Worm (Caenorhabditis elegans) whole organism, late embryonic: Measurements from ENCODE around the gene col-43.

Experiments used
- ama-1 ChIP-seq: fragments of 150-350 bp; optimal IDR thresholded peaks from 2 replicates; lab custom pipeline; 2014
- ceh-48 ChIP-seq: sonication (generic microtip); optimal IDR thresholded peaks from 2 replicates; lab custom pipeline; 2016; ENCODE audit warnings: missing genetic modification characterization, inconsistent platforms, missing compliant biosample characterization
- ceh-6 ChIP-seq: fragments of 200-800 bp; sonication (Bioruptor generic); optimal IDR thresholded peaks from 2 replicates; lab custom pipeline; 2018; ENCODE audit warnings: mild to moderate bottlenecking, missing genetic modification characterization, missing compliant biosample characterization
- dve-1 ChIP-seq: sonication (generic microtip); optimal IDR thresholded peaks from 2 replicates; lab custom pipeline; 2017; ENCODE audit warnings: antibody characterized with exemption, mild to moderate bottlenecking, missing genetic modification characterization, missing compliant biosample characterization
- elt-2 ChIP-seq: sonication (generic microtip); optimal IDR thresholded peaks from 2 replicates; lab custom pipeline; 2016; ENCODE audit warnings: missing genetic modification reagents, missing genetic modification characterization, missing compliant biosample characterization
- hlh-8 ChIP-seq: sonication (generic microtip); optimal IDR thresholded peaks from 2 replicates; lab custom pipeline; 2016; ENCODE audit warnings: missing genotype, missing genetic modification characterization, missing compliant biosample characterization
- odd-2 ChIP-seq: sonication (generic microtip); optimal IDR thresholded peaks from 2 replicates; lab custom pipeline; 2017; ENCODE audit warnings: antibody characterized with exemption, mild to moderate bottlenecking, missing genetic modification characterization, missing compliant biosample characterization
- pha-2 ChIP-seq: sonication (generic microtip); optimal IDR thresholded peaks from 2 replicates; lab custom pipeline; 2017; ENCODE audit warnings: mild to moderate bottlenecking, missing genetic modification characterization, missing compliant biosample characterization
- syd-9 ChIP-seq: sonication (generic microtip); optimal IDR thresholded peaks from 2 replicates; lab custom pipeline; 2016; ENCODE audit warnings: mild to moderate bottlenecking, missing genetic modification characterization, moderate library complexity, missing compliant biosample characterization
- tbx-2 ChIP-seq: sonication (generic microtip); optimal IDR thresholded peaks from 2 replicates; lab custom pipeline; 2016; ENCODE audit warnings: missing genetic modification characterization, missing compliant biosample characterization
- zip-5 ChIP-seq: sonication (generic microtip); optimal IDR thresholded peaks from 2 replicates; lab custom pipeline; 2016; ENCODE audit warnings: missing genetic modification characterization, missing compliant biosample characterization

ce11 chrV:8051851-8052250 lies 1.1 kb upstream of the col-43 start, which contains the start of gene sth-1:
- TF ChIP-seq ama-1 (lab: Kevin White, UChicago), result no peak
- no peak for TF ChIP-seq elt-2
- TF ChIP-seq dve-1, result no peak
- TF ChIP-seq odd-2, result no peak
- TF ChIP-seq syd-9 (tag; lab: Kevin White, UChicago), result no peak
- no peak for TF ChIP-seq ceh-6 (GFP tag; lab: Kevin White, UChicago)
- TF ChIP-seq hlh-8 (tag; lab: Kevin White, UChicago), result no peak
- no peak for TF ChIP-seq tbx-2
- no peak for TF ChIP-seq pha-2
- TF ChIP-seq ceh-48, result no peak
- no peak for TF ChIP-seq zip-5 (tag; lab: Kevin White, UChicago)
